Fruit fly (Drosophila melanogaster) whole organism, embryonic: ENCODE measurements around the gene CG31997.

Experiments
- CG9817 ChIP-seq: fragments of 200-800 bp; sonication (Bioruptor generic); optimal IDR thresholded peaks from 2 replicates; lab custom pipeline; 2018; ENCODE audit warnings: missing biosample characterization, mild to moderate bottlenecking, missing genetic modification characterization, moderate library complexity
- Nf-YC ChIP-seq: fragments of 200-800 bp; optimal IDR thresholded peaks from 3 replicates; lab custom pipeline; 2019; ENCODE audit warnings: missing biosample characterization, mild to moderate bottlenecking, missing genetic modification characterization, moderate library complexity
- eyg ChIP-seq: fragments of 200-800 bp; sonication (Bioruptor generic); optimal IDR thresholded peaks from 3 replicates; lab custom pipeline; 2016; ENCODE audit warnings: missing biosample characterization, missing genetic modification characterization
- lmd ChIP-seq: fragments of 200-800 bp; sonication (Bioruptor generic); IDR thresholded peaks from 2 replicates; pipeline ENCODE4 v1.3.6; 2022; ENCODE audit warnings: missing biosample characterization, missing genetic modification characterization
- pan ChIP-seq, 4 experiments: fragments of >200 bp in 3 of 4; fragments of 200-800 bp in 1 of 4; sonication (Bioruptor generic) in 1 of 4; optimal IDR thresholded peaks in 3 of 4; IDR thresholded peaks in 1 of 4; 2 replicates each; pipeline versions ENCODE4 v1.3.6 to Lab custom; 2017 to 2022; ENCODE audit warnings: missing biosample characterization in 2 of 4, missing genetic modification characterization in 2 of 4, mixed read lengths in 1 of 4

dm6 chr4:183681-184080 lies 27.8 kb upstream of the CG31997 start:
- TF ChIP-seq CG9817 (tag; lab: Kevin White, UChicago): no peak
- no peak for TF ChIP-seq lmd (GFP tag; lab: Robert Waterston, UW)
- TF ChIP-seq pan (optimal IDR thresholded peaks at IDR 0.05; lab: Kevin White, UChicago): no peak
- no peak for TF ChIP-seq pan (GFP tag; optimal IDR thresholded peaks at IDR 0.05 in 1 of 2, IDR thresholded peaks at IDR 0.05 in 1 of 2)
- no peak for TF ChIP-seq Nf-YC (tag; lab: Kevin White, UChicago)
- TF ChIP-seq eyg: no peak
